Worm (Caenorhabditis elegans) whole organism, L1 larva: ENCODE measurements around the gene col-109.

Source experiments
- C04F5.9 ChIP-seq: sonication (generic microtip); optimal IDR thresholded peaks from 2 replicates; lab custom pipeline; 2016; ENCODE audit warnings: missing genetic modification characterization, missing compliant biosample characterization
- C16A3.4 ChIP-seq: fragments of 150-350 bp; optimal IDR thresholded peaks from 2 replicates; lab custom pipeline; 2014; ENCODE audit warnings: missing biosample characterization, missing genetic modification characterization
- C34B4.2 ChIP-seq: sonication (generic microtip); optimal IDR thresholded peaks from 2 replicates; lab custom pipeline; 2017; ENCODE audit warnings: mild to moderate bottlenecking, missing genetic modification characterization, missing compliant biosample characterization
- Y116A8C.19 ChIP-seq: sonication (generic microtip); optimal IDR thresholded peaks from 2 replicates; lab custom pipeline; 2016; ENCODE audit warnings: missing compliant biosample characterization, missing genetic modification characterization, borderline replicate concordance
- aha-1 ChIP-seq: fragments of 150-350 bp; optimal IDR thresholded peaks from 2 replicates; lab custom pipeline; 2014; ENCODE audit warnings: missing biosample characterization, missing genetic modification characterization
- alr-1 ChIP-seq: fragments of 200-800 bp; sonication (Bioruptor generic); optimal IDR thresholded peaks from 2 replicates; lab custom pipeline; 2018; ENCODE audit warnings: borderline replicate concordance, mild to moderate bottlenecking, missing genetic modification characterization, missing compliant biosample characterization
- ama-1 ChIP-seq: fragments of 150-350 bp; optimal IDR thresholded peaks from 2 replicates; lab custom pipeline; 2014
- blmp-1 ChIP-seq: fragments of 150-350 bp; optimal IDR thresholded peaks from 2 replicates; lab custom pipeline; 2014; ENCODE audit warnings: missing biosample characterization, missing genetic modification characterization
- ceh-8 ChIP-seq: fragments of 200-800 bp; sonication (Bioruptor generic); optimal IDR thresholded peaks from 2 replicates; lab custom pipeline; 2018; ENCODE audit warnings: mild to moderate bottlenecking, missing genetic modification characterization, moderate library complexity, missing compliant biosample characterization
- dpl-1 ChIP-seq, 3 experiments: fragments of 150-350 bp in 2 of 3; sonication (generic microtip) in 1 of 3; optimal IDR thresholded peaks; 2 replicates each; lab custom pipeline; 2014 to 2017; ENCODE audit warnings: missing biosample characterization in 3 of 3, missing genetic modification characterization in 3 of 3, missing genetic modification reagents in 3 of 3
- efl-1 ChIP-seq, 4 experiments: fragments of 150-350 bp; optimal IDR thresholded peaks in 3 of 4; peaks in 1 of 4; 1 replicate in 1 of 4; 2 replicates in 3 of 4; lab custom pipeline; 2014; ENCODE audit warnings: missing biosample characterization in 2 of 4, missing genetic modification characterization in 2 of 4, missing genetic modification reagents in 2 of 4
- egl-13 ChIP-seq: sonication (generic microtip); optimal IDR thresholded peaks from 2 replicates; lab custom pipeline; 2016; ENCODE audit warnings: missing genotype, missing genetic modification reagents, missing genetic modification characterization, missing compliant biosample characterization
- egl-27 ChIP-seq, 2 experiments: fragments of 150-350 bp in 1 of 2; sonication (generic microtip); optimal IDR thresholded peaks; 3 replicates each; lab custom pipeline; 2017 to 2018; ENCODE audit warnings: missing biosample characterization in 2 of 2, missing genetic modification characterization in 2 of 2, missing genetic modification reagents in 2 of 2
- elt-3 ChIP-seq, 6 experiments: fragments of 150-350 bp in 1 of 6; sonication (generic microtip); optimal IDR thresholded peaks; 2 replicates each; lab custom pipeline; 2017 to 2018; ENCODE audit warnings: missing biosample characterization in 6 of 6, missing genetic modification characterization in 6 of 6, inconsistent platforms in 1 of 6
- ets-5 ChIP-seq: fragments of 200-800 bp; sonication (Bioruptor generic); IDR thresholded peaks from 2 replicates; pipeline ENCODE4 v1.3.6; 2022; ENCODE audit warnings: missing genetic modification characterization, missing compliant biosample characterization
- fos-1 ChIP-seq: fragments of 150-350 bp; optimal IDR thresholded peaks from 2 replicates; lab custom pipeline; 2014; ENCODE audit warnings: missing biosample characterization, missing genetic modification characterization
- hlh-17 ChIP-seq: fragments of 200-800 bp; sonication (Bioruptor generic); optimal IDR thresholded peaks from 2 replicates; lab custom pipeline; 2018; ENCODE audit warnings: missing genetic modification characterization, mild to moderate bottlenecking, missing compliant biosample characterization, moderate library complexity, borderline replicate concordance
- hlh-4 ChIP-seq: sonication (generic microtip); optimal IDR thresholded peaks from 2 replicates; lab custom pipeline; 2016; ENCODE audit warnings: mild to moderate bottlenecking, missing genetic modification characterization, missing compliant biosample characterization
- hpl-2 ChIP-seq: fragments of 150-350 bp; optimal IDR thresholded peaks from 2 replicates; lab custom pipeline; 2014; ENCODE audit warnings: missing biosample characterization, missing genetic modification reagents, missing genetic modification characterization
- irx-1 ChIP-seq: sonication (generic microtip); optimal IDR thresholded peaks from 2 replicates; lab custom pipeline; 2016; ENCODE audit warnings: missing genetic modification characterization, missing compliant biosample characterization
- isw-1 ChIP-seq: fragments of 200-800 bp; sonication (Bioruptor generic); IDR thresholded peaks from 2 replicates; pipeline ENCODE4 v1.3.6; 2022; ENCODE audit warnings: missing genetic modification characterization, missing compliant biosample characterization
- lin-14 ChIP-seq: fragments of 200-800 bp; sonication (Bioruptor generic); optimal IDR thresholded peaks from 2 replicates; lab custom pipeline; 2018; ENCODE audit warnings: mild to moderate bottlenecking, missing genetic modification characterization, moderate library complexity, missing compliant biosample characterization
- lin-35 ChIP-seq, 2 experiments: fragments of 150-350 bp; optimal IDR thresholded peaks; 2 replicates each; lab custom pipeline; 2014; ENCODE audit warnings: missing biosample characterization in 2 of 2, missing genetic modification characterization in 2 of 2, missing genetic modification reagents in 2 of 2
- lir-3 ChIP-seq: sonication (generic microtip); optimal IDR thresholded peaks from 2 replicates; lab custom pipeline; 2016; ENCODE audit warnings: mild to moderate bottlenecking, missing genetic modification characterization, moderate library complexity, missing compliant biosample characterization; ENCODE audit not compliant: poor library complexity
- lsy-2 ChIP-seq, 2 experiments: fragments of 150-350 bp; optimal IDR thresholded peaks; 2 replicates each; lab custom pipeline; 2014; ENCODE audit warnings: missing biosample characterization in 2 of 2, missing genetic modification characterization in 2 of 2
- mab-9 ChIP-seq: fragments of 200-800 bp; sonication (Bioruptor generic); IDR thresholded peaks from 2 replicates; pipeline ENCODE4 v1.3.6; 2022; ENCODE audit warnings: missing genetic modification reagents, missing genetic modification characterization, missing compliant biosample characterization
- mep-1 ChIP-seq: fragments of 150-350 bp; optimal IDR thresholded peaks from 2 replicates; lab custom pipeline; 2014; ENCODE audit warnings: missing biosample characterization, missing genetic modification characterization
- nhr-11 ChIP-seq: fragments of 150-350 bp; optimal IDR thresholded peaks from 2 replicates; lab custom pipeline; 2014; ENCODE audit warnings: missing biosample characterization, missing genetic modification characterization
- nhr-19 ChIP-seq: fragments of 200-800 bp; sonication (Bioruptor generic); conservative IDR thresholded peaks from 2 replicates; pipeline ENCODE4 v1.3.6; 2022; ENCODE audit warnings: missing genetic modification characterization, missing compliant biosample characterization
- nhr-28 ChIP-seq: fragments of 150-350 bp; optimal IDR thresholded peaks from 2 replicates; lab custom pipeline; 2014; ENCODE audit warnings: missing biosample characterization, missing genetic modification characterization
- nhr-71 ChIP-seq: sonication (generic microtip); optimal IDR thresholded peaks from 2 replicates; lab custom pipeline; 2016; ENCODE audit warnings: mild to moderate bottlenecking, missing genetic modification characterization, moderate library complexity, missing compliant biosample characterization
- nhr-84 ChIP-seq: sonication (generic microtip); optimal IDR thresholded peaks from 2 replicates; lab custom pipeline; 2017; ENCODE audit warnings: missing biosample characterization, missing genetic modification characterization
- nhr-85 ChIP-seq: sonication (generic microtip); peaks from one replicate; lab custom pipeline; 2016; ENCODE audit warnings: missing genetic modification characterization, inconsistent platforms, missing compliant biosample characterization
- nhr-90 ChIP-seq: sonication (generic microtip); optimal IDR thresholded peaks from 2 replicates; lab custom pipeline; 2016; ENCODE audit warnings: mild to moderate bottlenecking, missing genetic modification characterization, missing compliant biosample characterization; ENCODE audit not compliant: poor library complexity
- pag-3 ChIP-seq: sonication (generic microtip); optimal IDR thresholded peaks from 2 replicates; lab custom pipeline; 2017; ENCODE audit warnings: missing genetic modification characterization, mild to moderate bottlenecking, missing compliant biosample characterization, antibody characterized with exemption, borderline replicate concordance; ENCODE audit not compliant: insufficient read depth
- pqm-1 ChIP-seq: sonication (generic microtip); optimal IDR thresholded peaks from 3 replicates; lab custom pipeline; 2017; ENCODE audit warnings: missing biosample characterization, missing genetic modification characterization
- skn-1 ChIP-seq: fragments of 150-350 bp; optimal IDR thresholded peaks from 2 replicates; lab custom pipeline; 2014; ENCODE audit warnings: missing biosample characterization, missing genetic modification characterization
- sox-4 ChIP-seq: sonication (generic microtip); optimal IDR thresholded peaks from 2 replicates; lab custom pipeline; 2016; ENCODE audit warnings: missing genetic modification characterization, missing compliant biosample characterization
- sptf-1 ChIP-seq: fragments of 150-350 bp; optimal IDR thresholded peaks from 2 replicates; lab custom pipeline; 2014; ENCODE audit warnings: missing biosample characterization, missing genetic modification characterization
- swsn-7 ChIP-seq: sonication (generic microtip); optimal IDR thresholded peaks from 2 replicates; lab custom pipeline; 2016; ENCODE audit warnings: missing genetic modification characterization, missing compliant biosample characterization
- tbx-2 ChIP-seq: sonication (generic microtip); optimal IDR thresholded peaks from 2 replicates; lab custom pipeline; 2016; ENCODE audit warnings: missing genetic modification characterization, missing compliant biosample characterization
- unc-30 ChIP-seq: sonication (generic microtip); optimal IDR thresholded peaks from 2 replicates; lab custom pipeline; 2017; ENCODE audit warnings: missing biosample characterization, missing genetic modification characterization
- vab-15 ChIP-seq: sonication (generic microtip); optimal IDR thresholded peaks from 2 replicates; lab custom pipeline; 2017; ENCODE audit warnings: missing genotype, mild to moderate bottlenecking, missing genetic modification characterization, missing compliant biosample characterization
- xbp-1 ChIP-seq: sonication (generic microtip); optimal IDR thresholded peaks from 2 replicates; lab custom pipeline; 2016; ENCODE audit warnings: missing genetic modification characterization, missing compliant biosample characterization
- zag-1 ChIP-seq: fragments of 150-350 bp; optimal IDR thresholded peaks from 2 replicates; lab custom pipeline; 2014; ENCODE audit warnings: missing biosample characterization, missing genetic modification characterization
- ztf-4 ChIP-seq: fragments of 150-350 bp; optimal IDR thresholded peaks from 2 replicates; lab custom pipeline; 2014; ENCODE audit warnings: missing biosample characterization, missing genetic modification characterization

col-109 gene

DNA sequence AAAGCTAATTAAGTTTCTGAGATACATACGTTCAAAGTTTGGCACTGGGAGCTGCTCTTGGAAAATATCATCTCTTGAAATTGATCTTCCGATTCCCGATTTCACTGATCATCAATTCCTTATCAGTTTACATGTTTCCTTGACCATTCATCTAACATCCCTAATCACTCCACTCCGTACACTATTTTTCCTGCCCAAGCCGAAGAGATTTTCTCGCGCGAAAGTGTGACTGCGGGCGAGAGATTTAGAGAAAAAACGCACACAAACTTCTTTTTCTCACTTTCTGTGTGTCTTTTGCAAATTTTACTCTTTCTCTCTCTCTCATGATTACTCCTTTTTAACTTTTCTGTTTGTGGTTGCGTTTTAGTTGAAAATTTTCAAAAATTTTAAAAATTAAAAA is 17.1 kb upstream of the col-109 start (continued):
- peak; percentile 14 for TF ChIP-seq nhr-90 (tag; lab: Kevin White, UChicago)
- no peak for TF ChIP-seq C04F5.9
- no peak for TF ChIP-seq irx-1 (tag; lab: Kevin White, UChicago)
- no peak for TF ChIP-seq vab-15
- no peak for TF ChIP-seq aha-1 (tag; lab: Kevin White, UChicago)
- TF ChIP-seq hlh-17 = no peak
- peak; percentile 19 to 41 for TF ChIP-seq efl-1 (optimal IDR thresholded peaks at IDR 0.05; lab: Kevin White, UChicago)
- peak; percentile 11 to 64 for TF ChIP-seq efl-1 (GFP tag; optimal IDR thresholded peaks at IDR 0.05 in 1 of 2; lab: Kevin White, UChicago)
- TF ChIP-seq blmp-1 (tag; lab: Kevin White, UChicago) = peak; percentile 97
- peak; percentile 70 for TF ChIP-seq nhr-85 (tag; lab: Kevin White, UChicago)
- no peak for TF ChIP-seq mab-9 (GFP tag; lab: Robert Waterston, UW)
- TF ChIP-seq hpl-2 (GFP tag; lab: Kevin White, UChicago) = no peak
- TF ChIP-seq egl-13 (tag; lab: Kevin White, UChicago) = no peak
- no peak for TF ChIP-seq nhr-28
- peak; percentile 32 for TF ChIP-seq pag-3 (tag; lab: Kevin White, UChicago)
- TF ChIP-seq unc-30 (tag; lab: Kevin White, UChicago) = no peak
- TF ChIP-seq swsn-7 (tag; lab: Kevin White, UChicago) = peak; percentile 14
- peak; percentile 76 for TF ChIP-seq lin-14 (GFP tag; lab: Kevin White, UChicago)
- no peak for TF ChIP-seq Y116A8C.19 (tag; lab: Kevin White, UChicago)
- peak in 1 of 2 experiments; percentile 67 for TF ChIP-seq lin-35 (GFP tag; optimal IDR thresholded peaks at IDR 0.05; lab: Kevin White, UChicago)
- no peak for TF ChIP-seq nhr-84 (tag; lab: Kevin White, UChicago)
- TF ChIP-seq lir-3 (tag; lab: Kevin White, UChicago) = no peak
- peak; percentile 43 for TF ChIP-seq fos-1 (tag; lab: Kevin White, UChicago)
- TF ChIP-seq mep-1 (tag; lab: Kevin White, UChicago) = peak; percentile 55
- no peak for TF ChIP-seq ztf-4 (tag; lab: Kevin White, UChicago)
- TF ChIP-seq dpl-1 (GFP tag; optimal IDR thresholded peaks at IDR 0.05; lab: Kevin White, UChicago) = peak in 2 of 3 experiments; percentile 22 to 29
- TF ChIP-seq elt-3 (tag; optimal IDR thresholded peaks at IDR 0.05; lab: Kevin White, UChicago) = peak in 5 of 6 experiments; percentile 23 to 86 (median 50)
- peak; percentile 31 for TF ChIP-seq C16A3.4
- no peak for TF ChIP-seq isw-1
- TF ChIP-seq alr-1 (tag; lab: Kevin White, UChicago) = no peak
- no peak for TF ChIP-seq sox-4 (tag; lab: Kevin White, UChicago)
- TF ChIP-seq tbx-2 (tag; lab: Kevin White, UChicago) = peak; percentile 67
- TF ChIP-seq ets-5 = no peak
- TF ChIP-seq lsy-2 (tag; optimal IDR thresholded peaks at IDR 0.05; lab: Kevin White, UChicago) = peak; percentile 25 to 60
- no peak for TF ChIP-seq hlh-4
- peak; percentile 70 for TF ChIP-seq nhr-71 (tag; lab: Kevin White, UChicago)
- no peak for TF ChIP-seq zag-1 (tag; lab: Kevin White, UChicago)

- TF ChIP-seq ama-1 (lab: Kevin White, UChicago) = no peak
- no peak for TF ChIP-seq elt-3 (tag; optimal IDR thresholded peaks at IDR 0.05; lab: Kevin White, UChicago)
- no peak for TF ChIP-seq hpl-2 (GFP tag; lab: Kevin White, UChicago)
- no peak for TF ChIP-seq C34B4.2
- TF ChIP-seq nhr-11 = no peak
- TF ChIP-seq mep-1 (tag; lab: Kevin White, UChicago) = no peak
- TF ChIP-seq sptf-1 = no peak
- TF ChIP-seq pqm-1 (tag; lab: Kevin White, UChicago) = no peak
- no peak for TF ChIP-seq lsy-2 (tag; optimal IDR thresholded peaks at IDR 0.05; lab: Kevin White, UChicago)
- TF ChIP-seq nhr-28 = no peak
- TF ChIP-seq egl-27 (tag; optimal IDR thresholded peaks at IDR 0.05; lab: Kevin White, UChicago) = no peak
- TF ChIP-seq ets-5 = no peak
- TF ChIP-seq unc-30 (tag; lab: Kevin White, UChicago) = no peak
- no peak for TF ChIP-seq dpl-1 (GFP tag; optimal IDR thresholded peaks at IDR 0.05; lab: Kevin White, UChicago)
- TF ChIP-seq ceh-8 (GFP tag; lab: Kevin White, UChicago) = no peak
- no peak for TF ChIP-seq skn-1 (tag; lab: Kevin White, UChicago)
- TF ChIP-seq xbp-1 (tag; lab: Kevin White, UChicago) = no peak
- no peak for TF ChIP-seq nhr-19 (GFP tag; lab: Robert Waterston, UW)
Measured at ce11 chrIV:1834972-1835371, 14.9 kb upstream of the col-109 start.
